Worm (Caenorhabditis elegans) whole organism, late embryonic: ENCODE measurements around the gene Y40C5A.4.
A peak's percentile ranks its signal among the peaks of the same experiment; 100 is the strongest.

ENCODE experiments used
- C38D4.7 ChIP-seq: fragments of 200-800 bp; sonication (Bioruptor generic); optimal IDR thresholded peaks from 2 replicates; lab custom pipeline; 2018; ENCODE audit warnings: mild to moderate bottlenecking, missing genetic modification characterization, moderate library complexity, missing compliant biosample characterization
- K02D7.2 ChIP-seq: sonication (generic microtip); optimal IDR thresholded peaks from 2 replicates; lab custom pipeline; 2017; ENCODE audit warnings: mild to moderate bottlenecking, missing genetic modification characterization, missing compliant biosample characterization
- K09A11.1 ChIP-seq: sonication (generic microtip); optimal IDR thresholded peaks from 2 replicates; lab custom pipeline; 2017; ENCODE audit warnings: antibody characterized with exemption, mild to moderate bottlenecking, missing genetic modification characterization, missing compliant biosample characterization; ENCODE audit not compliant: insufficient read depth
- Y22D7AL.16 ChIP-seq: sonication (generic microtip); optimal IDR thresholded peaks from 2 replicates; lab custom pipeline; 2016; ENCODE audit warnings: missing genetic modification characterization, missing compliant biosample characterization
- ahr-1 ChIP-seq: sonication (generic microtip); optimal IDR thresholded peaks from 2 replicates; lab custom pipeline; 2016; ENCODE audit warnings: missing genetic modification characterization, missing compliant biosample characterization
- ceh-14 ChIP-seq: sonication (generic microtip); optimal IDR thresholded peaks from 2 replicates; lab custom pipeline; 2016; ENCODE audit warnings: missing genotype, missing genetic modification characterization, missing compliant biosample characterization
- ceh-18 ChIP-seq: sonication (generic microtip); optimal IDR thresholded peaks from 2 replicates; lab custom pipeline; 2016; ENCODE audit warnings: missing genetic modification characterization, missing compliant biosample characterization
- ceh-24 ChIP-seq: sonication (generic microtip); optimal IDR thresholded peaks from 2 replicates; lab custom pipeline; 2016; ENCODE audit warnings: mild to moderate bottlenecking, missing genetic modification characterization, missing compliant biosample characterization
- ceh-30 ChIP-seq: fragments of 150-350 bp; optimal IDR thresholded peaks from 2 replicates; lab custom pipeline; 2014; ENCODE audit warnings: missing biosample characterization, missing genetic modification characterization
- ceh-31 ChIP-seq: sonication (generic microtip); optimal IDR thresholded peaks from 2 replicates; lab custom pipeline; 2016; ENCODE audit warnings: missing genetic modification characterization, missing compliant biosample characterization
- ceh-34 ChIP-seq: sonication (generic microtip); optimal IDR thresholded peaks from 2 replicates; lab custom pipeline; 2016; ENCODE audit warnings: mild to moderate bottlenecking, missing genetic modification characterization, missing compliant biosample characterization
- ceh-45 ChIP-seq: fragments of 200-800 bp; sonication (Bioruptor generic); IDR thresholded peaks from 2 replicates; pipeline ENCODE4 v1.3.6; 2022; ENCODE audit warnings: missing genetic modification reagents, missing genetic modification characterization, missing compliant biosample characterization
- ceh-48 ChIP-seq: sonication (generic microtip); optimal IDR thresholded peaks from 2 replicates; lab custom pipeline; 2016; ENCODE audit warnings: missing genetic modification characterization, inconsistent platforms, missing compliant biosample characterization
- ceh-6 ChIP-seq: fragments of 200-800 bp; sonication (Bioruptor generic); optimal IDR thresholded peaks from 2 replicates; lab custom pipeline; 2018; ENCODE audit warnings: mild to moderate bottlenecking, missing genetic modification characterization, missing compliant biosample characterization
- ceh-9 ChIP-seq: sonication (generic microtip); optimal IDR thresholded peaks from 2 replicates; lab custom pipeline; 2016; ENCODE audit warnings: mild to moderate bottlenecking, missing genetic modification characterization, inconsistent platforms, missing compliant biosample characterization
- elt-2 ChIP-seq: sonication (generic microtip); optimal IDR thresholded peaks from 2 replicates; lab custom pipeline; 2016; ENCODE audit warnings: missing genetic modification reagents, missing genetic modification characterization, missing compliant biosample characterization
- elt-4 ChIP-seq: sonication (generic microtip); optimal IDR thresholded peaks from 2 replicates; lab custom pipeline; 2016; ENCODE audit warnings: missing genetic modification characterization, missing compliant biosample characterization
- eyg-1 ChIP-seq: sonication (generic microtip); optimal IDR thresholded peaks from 2 replicates; lab custom pipeline; 2016; ENCODE audit warnings: missing genotype, missing genetic modification characterization, missing compliant biosample characterization
- fkh-10 ChIP-seq: fragments of 150-350 bp; optimal IDR thresholded peaks from 2 replicates; lab custom pipeline; 2014; ENCODE audit warnings: missing biosample characterization, missing genetic modification reagents, missing genetic modification characterization
- lim-6 ChIP-seq: sonication (generic microtip); optimal IDR thresholded peaks from 2 replicates; lab custom pipeline; 2016; ENCODE audit warnings: missing genetic modification characterization, missing compliant biosample characterization
- lin-11 ChIP-seq: fragments of 200-800 bp; sonication (Bioruptor generic); optimal IDR thresholded peaks from 2 replicates; lab custom pipeline; 2018; ENCODE audit warnings: mild to moderate bottlenecking, missing genetic modification characterization, missing compliant biosample characterization
- madf-2 ChIP-seq: sonication (generic microtip); optimal IDR thresholded peaks from 2 replicates; lab custom pipeline; 2017; ENCODE audit warnings: missing genetic modification characterization, missing compliant biosample characterization
- mec-3 ChIP-seq: sonication (generic microtip); optimal IDR thresholded peaks from 2 replicates; lab custom pipeline; 2016; ENCODE audit warnings: borderline replicate concordance, missing genetic modification characterization, missing compliant biosample characterization
- npax-4 ChIP-seq: sonication (generic microtip); optimal IDR thresholded peaks from 2 replicates; lab custom pipeline; 2016; ENCODE audit warnings: missing genetic modification characterization, missing compliant biosample characterization
- odd-2 ChIP-seq: sonication (generic microtip); optimal IDR thresholded peaks from 2 replicates; lab custom pipeline; 2017; ENCODE audit warnings: antibody characterized with exemption, mild to moderate bottlenecking, missing genetic modification characterization, missing compliant biosample characterization
- pat-9 ChIP-seq: fragments of 200-800 bp; sonication (Bioruptor generic); optimal IDR thresholded peaks from 2 replicates; lab custom pipeline; 2018; ENCODE audit warnings: mild to moderate bottlenecking, missing genetic modification characterization, moderate library complexity, missing compliant biosample characterization
- pha-4 ChIP-seq: fragments of 150-350 bp; optimal IDR thresholded peaks from 2 replicates; lab custom pipeline; 2018; ENCODE audit warnings: missing biosample characterization, missing genetic modification reagents, missing genetic modification characterization
- sdc-2 ChIP-seq: sonication (generic microtip); optimal IDR thresholded peaks from 2 replicates; lab custom pipeline; 2016; ENCODE audit warnings: missing genotype, missing genetic modification characterization, missing compliant biosample characterization
- sox-2 ChIP-seq: fragments of 200-800 bp; sonication (Bioruptor generic); IDR thresholded peaks from 2 replicates; pipeline ENCODE4 v1.3.6; 2022; ENCODE audit warnings: missing genetic modification reagents, missing genetic modification characterization, missing compliant biosample characterization
- syd-9 ChIP-seq: sonication (generic microtip); optimal IDR thresholded peaks from 2 replicates; lab custom pipeline; 2016; ENCODE audit warnings: mild to moderate bottlenecking, missing genetic modification characterization, moderate library complexity, missing compliant biosample characterization
- tbx-7 ChIP-seq: sonication (generic microtip); optimal IDR thresholded peaks from 2 replicates; lab custom pipeline; 2016; ENCODE audit warnings: missing genotype, missing genetic modification characterization, missing compliant biosample characterization
- unc-42 ChIP-seq: sonication (generic microtip); optimal IDR thresholded peaks from 2 replicates; lab custom pipeline; 2016; ENCODE audit warnings: missing genotype, missing genetic modification characterization, missing compliant biosample characterization

Y40C5A.4 gene

ce11 chrIV:7397507-7397906 is 32.6 kb upstream of the Y40C5A.4 start:
- TF ChIP-seq ceh-45 (GFP tag; lab: Robert Waterston, UW) (no peak), C38D4.7 (GFP tag; lab: Kevin White, UChicago) (no peak), K09A11.1 (no peak), fkh-10 (GFP tag; lab: Kevin White, UChicago) (no peak), odd-2 (tag; lab: Kevin White, UChicago) (no peak), sox-2 (GFP tag; lab: Robert Waterston, UW) (no peak), eyg-1 (no peak), mec-3 (tag; lab: Kevin White, UChicago) (no peak)

- TF ChIP-seq elt-2 = peak; percentile 60
- TF ChIP-seq ceh-24 (tag; lab: Kevin White, UChicago) = no peak
- TF ChIP-seq, all 69 proteins: peak for 1
Observed at ce11 chrIV:7393700-7394099, 28.8 kb upstream of the Y40C5A.4 start, which contains the start of gene pitr-1. Gene pitr-1 (plus strand): TSS chrIV:7394085.

ce11 chrIV:7391534-7392343 is 26.8 kb upstream of the Y40C5A.4 start:
- TF ChIP-seq tbx-7 = no peak
- no peak for TF ChIP-seq Y22D7AL.16 (tag; lab: Kevin White, UChicago)
- no peak for TF ChIP-seq ceh-30 (tag; lab: Kevin White, UChicago)
- no peak for TF ChIP-seq lin-11
- TF ChIP-seq ceh-18 (tag; lab: Kevin White, UChicago) = peak; percentile 2
- peak; percentile 50 for TF ChIP-seq unc-42
- TF ChIP-seq K02D7.2 (tag; lab: Kevin White, UChicago) = no peak
- no peak for TF ChIP-seq npax-4 (tag; lab: Kevin White, UChicago)

- TF ChIP-seq sdc-2 (tag; lab: Kevin White, UChicago) = no peak
- no peak for TF ChIP-seq pat-9
- TF ChIP-seq unc-42 = peak; percentile 27
- TF ChIP-seq tbx-7 = no peak
- peak; percentile 13 for TF ChIP-seq ceh-14 (tag; lab: Kevin White, UChicago)
- no peak for TF ChIP-seq pha-4
- peak; percentile 73 for TF ChIP-seq ceh-18 (tag; lab: Kevin White, UChicago)
- TF ChIP-seq ceh-24 (tag; lab: Kevin White, UChicago) = no peak
- TF ChIP-seq ceh-34 = no peak
- TF ChIP-seq elt-2 = no peak
- no peak for TF ChIP-seq lim-6 (tag; lab: Kevin White, UChicago)
- TF ChIP-seq ceh-9 (tag; lab: Kevin White, UChicago) = no peak
- peak; percentile 16 for TF ChIP-seq ceh-31 (tag; lab: Kevin White, UChicago)
- no peak for TF ChIP-seq ahr-1 (tag; lab: Kevin White, UChicago)
- TF ChIP-seq C38D4.7 (GFP tag; lab: Kevin White, UChicago) = no peak
- TF ChIP-seq ceh-48 (tag; lab: Kevin White, UChicago) = no peak
Observed at ce11 chrIV:7390126-7390766, 25.3 kb upstream of the Y40C5A.4 start.

- TF ChIP-seq ahr-1 (tag; lab: Kevin White, UChicago) = no peak
- no peak for TF ChIP-seq madf-2 (tag; lab: Kevin White, UChicago)
- no peak for TF ChIP-seq syd-9 (tag; lab: Kevin White, UChicago)
- TF ChIP-seq ceh-6 (GFP tag; lab: Kevin White, UChicago) = no peak
- TF ChIP-seq elt-4 = no peak
Observed at ce11 chrIV:7389719-7390118, 24.8 kb upstream of the Y40C5A.4 start.
